Fruit fly (Drosophila melanogaster): ENCODE results near the gene Syx17.

- no peak for TF ChIP-seq Mio (GFP tag; optimal IDR thresholded peaks at IDR 0.05)
- no peak for TF ChIP-seq Sp1 (GFP tag; optimal IDR thresholded peaks at IDR 0.05)
- no peak for TF ChIP-seq Dfd (GFP tag; optimal IDR thresholded peaks at IDR 0.05)
- no peak for TF ChIP-seq sage (GFP tag; optimal IDR thresholded peaks at IDR 0.05)
- no peak for TF ChIP-seq psq (GFP tag; optimal IDR thresholded peaks at IDR 0.05)
- TF ChIP-seq Hr78 (GFP tag; optimal IDR thresholded peaks at IDR 0.05) = no peak
- no peak for TF ChIP-seq h (GFP tag; optimal IDR thresholded peaks at IDR 0.05)
- no peak for TF ChIP-seq tai (GFP tag; optimal IDR thresholded peaks at IDR 0.05)
- TF ChIP-seq lola (GFP tag; optimal IDR thresholded peaks at IDR 0.05) = no peak
- TF ChIP-seq CG32264 (GFP tag; optimal IDR thresholded peaks at IDR 0.05) = no peak
- TF ChIP-seq Hnf4 (GFP tag; optimal IDR thresholded peaks at IDR 0.05) = no peak
Measured at dm6 chr3L:4377496-4377895, 25.8 kb upstream of the Syx17 start.
